Worm (Caenorhabditis elegans): ENCODE data around the gene C05B5.16.

C05B5.16 gene

ce11 chrIII:10001060-10001459 lies 11.2 kb upstream of the C05B5.16 start, which contains the start of gene C05B5.5:
Gene C05B5.5, plus strand, starts transcription at chrIII:10001360.
- no peak for TF ChIP-seq unc-62 (GFP tag; optimal IDR thresholded peaks at IDR 0.05)

ce11 chrIII:10004213-10004612 lies 8.0 kb upstream of the C05B5.16 start, which contains the start of gene C05B5.11:
Gene C05B5.11, plus strand, starts transcription at chrIII:10004513.
- TF ChIP-seq unc-62 (GFP tag; optimal IDR thresholded peaks at IDR 0.05) = no peak

- TF ChIP-seq unc-62 (GFP tag; optimal IDR thresholded peaks at IDR 0.05) = no peak
Measured at ce11 chrIII:10006734-10007348, 5.4 kb upstream of the C05B5.16 start, which contains the start of gene C05B5.8. Gene C05B5.8, minus strand, starts transcription at chrIII:10006784.

ce11 chrIII:10010117-10010516 lies 2.1 kb upstream of the C05B5.16 start, which contains the start of gene fbxa-155:
Gene fbxa-155, minus strand, starts transcription at chrIII:10010217.
- TF ChIP-seq unc-62 (GFP tag; optimal IDR thresholded peaks at IDR 0.05) = no peak

ce11 chrIII:10016413-10017051 lies 4.3 kb downstream of the C05B5.16 start, which contains the start of gene rgs-1:
Gene rgs-1, minus strand, starts transcription at chrIII:10016558.
- no peak for TF ChIP-seq unc-62 (GFP tag; optimal IDR thresholded peaks at IDR 0.05)

ce11 chrIII:10018007-10018406 lies 5.8 kb downstream of the C05B5.16 start:
- TF ChIP-seq unc-62 (GFP tag; optimal IDR thresholded peaks at IDR 0.05) = no peak

- TF ChIP-seq unc-62 (GFP tag; optimal IDR thresholded peaks at IDR 0.05) = no peak
Measured at ce11 chrIII:10023452-10023851, 11.2 kb downstream of the C05B5.16 start, which contains the start of gene ins-21. Gene ins-21, plus strand, starts transcription at chrIII:10023752.

- TF ChIP-seq unc-62 (GFP tag; optimal IDR thresholded peaks at IDR 0.05) = no peak
Measured at ce11 chrIII:10025989-10026388, 13.8 kb downstream of the C05B5.16 start, which contains the start of gene ins-22. Gene ins-22, plus strand, starts transcription at chrIII:10026289.

ce11 chrIII:10027947-10028346 lies 15.7 kb downstream of the C05B5.16 start, which contains the start of gene ins-23:
Gene ins-23, plus strand, starts transcription at chrIII:10028247.
- no peak for TF ChIP-seq unc-62 (GFP tag; optimal IDR thresholded peaks at IDR 0.05)

- no peak for TF ChIP-seq unc-62 (GFP tag; optimal IDR thresholded peaks at IDR 0.05)
Measured at ce11 chrIII:10030549-10030948, 18.3 kb downstream of the C05B5.16 start, which contains the start of gene M04D8.4. Gene M04D8.4, minus strand, starts transcription at chrIII:10030649.

ce11 chrIII:10033213-10033612 lies 21.0 kb downstream of the C05B5.16 start, which contains the start of gene M04D8.5:
Gene M04D8.5, minus strand, starts transcription at chrIII:10033313.
- TF ChIP-seq unc-62 (GFP tag; optimal IDR thresholded peaks at IDR 0.05) = no peak

- no peak for TF ChIP-seq unc-62 (GFP tag; optimal IDR thresholded peaks at IDR 0.05)
Measured at ce11 chrIII:10033881-10034280, 21.6 kb downstream of the C05B5.16 start, which contains the start of gene M04D8.8. Gene M04D8.8, plus strand, starts transcription at chrIII:10034181.

ce11 chrIII:10035783-10036182 lies 23.5 kb downstream of the C05B5.16 start, which contains the start of gene xbx-3:
Gene xbx-3, plus strand, starts transcription at chrIII:10035945.
- TF ChIP-seq unc-62 (GFP tag; optimal IDR thresholded peaks at IDR 0.05) = no peak

ce11 chrIII:10037150-10037549 lies 24.9 kb downstream of the C05B5.16 start, which contains the start of gene M04D8.7:
Gene M04D8.7, plus strand, starts transcription at chrIII:10037450.
- no peak for TF ChIP-seq unc-62 (GFP tag; optimal IDR thresholded peaks at IDR 0.05)

ce11 chrIII:10040013-10040412 lies 27.8 kb downstream of the C05B5.16 start, which contains the start of gene T16G12.7:
Gene T16G12.7, minus strand, starts transcription at chrIII:10040113.
- no peak for TF ChIP-seq unc-62 (GFP tag; optimal IDR thresholded peaks at IDR 0.05)

ce11 chrIII:10049682-10050081 lies 37.4 kb downstream of the C05B5.16 start, which contains the start of gene T16G12.1:
Gene T16G12.1, minus strand, starts transcription at chrIII:10049857.
- no peak for TF ChIP-seq unc-62 (GFP tag; optimal IDR thresholded peaks at IDR 0.05)
